Fruit fly (Drosophila melanogaster) whole organism, pupa: ENCODE results near the gene Abp1.

ENCODE experiments used
- CG10348 ChIP-seq: fragments of 200-800 bp; sonication (Bioruptor generic); IDR thresholded peaks from 2 replicates; pipeline ENCODE4 v1.3.6; 2022; ENCODE audit warnings: missing biosample characterization, missing genetic modification characterization
- CG12605 ChIP-seq: fragments of 200-800 bp; sonication (Bioruptor generic); IDR thresholded peaks from 2 replicates; pipeline ENCODE4 v1.3.6; 2022; ENCODE audit warnings: missing biosample characterization, missing genetic modification characterization
- CG13204 ChIP-seq: fragments of 200-800 bp; sonication (Bioruptor generic); optimal IDR thresholded peaks from 2 replicates; lab custom pipeline; 2018; ENCODE audit warnings: missing biosample characterization, mild to moderate bottlenecking, missing genetic modification characterization, moderate library complexity
- CG14655 ChIP-seq: fragments of 200-800 bp; sonication (Bioruptor generic); optimal IDR thresholded peaks from 3 replicates; lab custom pipeline; 2017; ENCODE audit warnings: mild to moderate bottlenecking, missing biosample characterization, missing genetic modification reagents, missing genetic modification characterization
- CG15710 ChIP-seq: fragments of 200-800 bp; sonication (Bioruptor generic); optimal IDR thresholded peaks from 2 replicates; lab custom pipeline; 2018; ENCODE audit warnings: missing biosample characterization, mild to moderate bottlenecking, missing genetic modification characterization, moderate library complexity
- CG17806 ChIP-seq: fragments of 200-800 bp; sonication (Bioruptor generic); optimal IDR thresholded peaks from 2 replicates; lab custom pipeline; 2018; ENCODE audit warnings: missing biosample characterization, mild to moderate bottlenecking, missing genetic modification characterization, moderate library complexity
- CG32121 ChIP-seq: fragments of 200-800 bp; sonication (Bioruptor generic); IDR thresholded peaks from 2 replicates; pipeline ENCODE4 v1.3.6; 2022; ENCODE audit warnings: missing biosample characterization, missing genetic modification characterization
- CG34367 ChIP-seq: fragments of 200-800 bp; sonication (Bioruptor generic); optimal IDR thresholded peaks from 2 replicates; lab custom pipeline; 2018; ENCODE audit warnings: missing biosample characterization, mild to moderate bottlenecking, missing genetic modification characterization
- CG4496 ChIP-seq: fragments of 200-800 bp; sonication (Bioruptor generic); IDR thresholded peaks from 3 replicates; pipeline ENCODE4 v1.3.6; 2022; ENCODE audit warnings: missing biosample characterization, missing genetic modification characterization
- CG8159 ChIP-seq: fragments of 200-800 bp; sonication (Bioruptor generic); optimal IDR thresholded peaks from 3 replicates; lab custom pipeline; 2018; ENCODE audit warnings: missing biosample characterization, mild to moderate bottlenecking, missing genetic modification characterization, moderate library complexity
- CG8301 ChIP-seq: fragments of 200-800 bp; sonication (Bioruptor generic); optimal IDR thresholded peaks from 2 replicates; lab custom pipeline; 2018; ENCODE audit warnings: missing biosample characterization, mild to moderate bottlenecking, missing genetic modification characterization
- CG9948 ChIP-seq: fragments of 200-800 bp; sonication (Bioruptor generic); optimal IDR thresholded peaks from 2 replicates; lab custom pipeline; 2018; ENCODE audit warnings: missing biosample characterization, mild to moderate bottlenecking, missing genetic modification characterization, moderate library complexity
- D1 ChIP-seq: fragments of 200-800 bp; sonication (Bioruptor generic); optimal IDR thresholded peaks from 2 replicates; lab custom pipeline; 2018; ENCODE audit warnings: missing biosample characterization, mild to moderate bottlenecking, missing genetic modification characterization, moderate library complexity
- EcR ChIP-seq: fragments of 200-800 bp; sonication (Bioruptor generic); optimal IDR thresholded peaks from 3 replicates; lab custom pipeline; 2019; ENCODE audit warnings: missing biosample characterization, missing genetic modification characterization, mild to moderate bottlenecking, moderate library complexity, missing genetic modification reagents
- Ets98B ChIP-seq: fragments of 200-800 bp; sonication (Bioruptor generic); IDR thresholded peaks from 2 replicates; pipeline ENCODE4 v1.3.6; 2022; ENCODE audit warnings: missing biosample characterization, missing genetic modification characterization
- Pif1A ChIP-seq: fragments of 200-800 bp; sonication (Bioruptor generic); optimal IDR thresholded peaks from 3 replicates; lab custom pipeline; 2016; ENCODE audit warnings: missing biosample characterization, missing genetic modification characterization
- Pif1B ChIP-seq: fragments of 200-800 bp; sonication (Bioruptor generic); optimal IDR thresholded peaks from 3 replicates; lab custom pipeline; 2016; ENCODE audit warnings: missing biosample characterization, missing genetic modification characterization
- Snoo ChIP-seq: fragments of 200-800 bp; sonication (Bioruptor generic); optimal IDR thresholded peaks from 3 replicates; lab custom pipeline; 2017; ENCODE audit warnings: missing biosample characterization, mild to moderate bottlenecking, missing genetic modification characterization, inconsistent platforms
- fd96Ca ChIP-seq: fragments of 200-800 bp; sonication (Bioruptor generic); IDR thresholded peaks from 3 replicates; pipeline ENCODE4 v1.3.6; 2022; ENCODE audit warnings: missing biosample characterization, missing genetic modification characterization
- gl ChIP-seq: fragments of 200-800 bp; sonication (Bioruptor generic); optimal IDR thresholded peaks from 2 replicates; lab custom pipeline; 2018; ENCODE audit warnings: missing biosample characterization, mild to moderate bottlenecking, missing genetic modification characterization
- rn ChIP-seq: fragments of 200-800 bp; sonication (Bioruptor generic); IDR thresholded peaks from 2 replicates; pipeline ENCODE4 v1.3.6; 2022; ENCODE audit warnings: missing biosample characterization, missing genetic modification characterization

Gene Abp1

dm6 chr3L:13499932-13500719, 14.0 kb upstream of the Abp1 start:
- TF ChIP-seq CG8301 (tag; lab: Kevin White, UChicago) (peak; percentile 71), CG13204 (peak; percentile 86), CG9948 (tag; lab: Kevin White, UChicago) (peak; percentile 77), Ets98B (GFP tag; lab: Robert Waterston, UW) (peak; percentile 85), CG8159 (tag; lab: Kevin White, UChicago) (peak; percentile 83), CG17806 (tag; lab: Kevin White, UChicago) (peak; percentile 79), CG4496 (GFP tag; lab: Robert Waterston, UW) (peak; percentile 88), Pif1B (no peak), fd96Ca (GFP tag; lab: Robert Waterston, UW) (peak; percentile 80), Snoo (tag; lab: Kevin White, UChicago) (peak; percentile 84), CG32121 (GFP tag; lab: Robert Waterston, UW) (peak; percentile 52; the same call in 1 of the 2 replicates), CG15710 (peak; percentile 82), Pif1A (GFP tag; lab: Kevin White, UChicago) (no peak), CG12605 (peak; percentile 54; the same call in 1 of the 2 replicates), rn (GFP tag; lab: Robert Waterston, UW) (peak; percentile 57), CG34367 (peak; percentile 73), EcR (peak; percentile 86), gl (tag; lab: Kevin White, UChicago) (peak; percentile 74), CG10348 (no peak), CG14655 (GFP tag; lab: Kevin White, UChicago) (no peak), D1 (no peak)

dm6 chr3L:13499531-13499930, 13.5 kb upstream of the Abp1 start:
- TF ChIP-seq CG10348 (no peak), CG17806 (tag; lab: Kevin White, UChicago) (no peak), gl (tag; lab: Kevin White, UChicago) (no peak), EcR (peak; percentile 96), CG8159 (tag; lab: Kevin White, UChicago) (no peak), CG32121 (GFP tag; lab: Robert Waterston, UW) (no peak), CG12605 (no peak)
- TF ChIP-seq, all 21 proteins: peak for 1

dm6 chr3L:13497720-13498355, 11.8 kb upstream of the Abp1 start:
- peak; percentile 26 for TF ChIP-seq CG14655 (GFP tag; lab: Kevin White, UChicago)
- no peak for TF ChIP-seq Pif1A (GFP tag; lab: Kevin White, UChicago)
- TF ChIP-seq CG13204 = peak; percentile 77
- TF ChIP-seq CG8301 (tag; lab: Kevin White, UChicago) = no peak
- TF ChIP-seq fd96Ca (GFP tag; lab: Robert Waterston, UW) = peak; percentile 60; the same call in 1 of the 3 replicates
- no peak for TF ChIP-seq D1
- peak; percentile 28 for TF ChIP-seq CG9948 (tag; lab: Kevin White, UChicago)
- TF ChIP-seq CG34367 = peak; percentile 34
- peak; percentile 54 for TF ChIP-seq CG15710
- peak; percentile 1 for TF ChIP-seq CG17806 (tag; lab: Kevin White, UChicago)
- TF ChIP-seq EcR = peak; percentile 64
- peak; percentile 9 for TF ChIP-seq Pif1B
- TF ChIP-seq Snoo (tag; lab: Kevin White, UChicago) = peak; percentile 64
- peak; percentile 42 for TF ChIP-seq CG32121 (GFP tag; lab: Robert Waterston, UW)
- TF ChIP-seq CG12605 = peak; percentile 46; the same call in 1 of the 2 replicates
- no peak for TF ChIP-seq rn (GFP tag; lab: Robert Waterston, UW)
- peak; percentile 45; the same call in 1 of the 3 replicates for TF ChIP-seq CG4496 (GFP tag; lab: Robert Waterston, UW)
- peak; percentile 68 for TF ChIP-seq gl (tag; lab: Kevin White, UChicago)
- no peak for TF ChIP-seq CG10348
- TF ChIP-seq CG8159 (tag; lab: Kevin White, UChicago) = peak; percentile 50
- TF ChIP-seq Ets98B (GFP tag; lab: Robert Waterston, UW) = peak; percentile 40; the same call in 1 of the 2 replicates

- TF ChIP-seq D1 (peak; percentile 37), CG8301 (tag; lab: Kevin White, UChicago) (peak; percentile 68), CG8159 (tag; lab: Kevin White, UChicago) (peak; percentile 80), CG14655 (GFP tag; lab: Kevin White, UChicago) (peak; percentile 80), CG17806 (tag; lab: Kevin White, UChicago) (peak; percentile 82), CG12605 (peak; percentile 99), rn (GFP tag; lab: Robert Waterston, UW) (peak; percentile 86), fd96Ca (GFP tag; lab: Robert Waterston, UW) (peak; percentile 91), CG9948 (tag; lab: Kevin White, UChicago) (peak; percentile 73), CG4496 (GFP tag; lab: Robert Waterston, UW) (peak; percentile 96), Snoo (tag; lab: Kevin White, UChicago) (peak; percentile 54), CG10348 (no peak), CG32121 (GFP tag; lab: Robert Waterston, UW) (peak; percentile 79), CG15710 (peak; percentile 84), Ets98B (GFP tag; lab: Robert Waterston, UW) (peak; percentile 89), Pif1B (peak; percentile 92), Pif1A (GFP tag; lab: Kevin White, UChicago) (peak; percentile 96), EcR (no peak), CG13204 (peak; percentile 93), CG34367 (peak; percentile 85), gl (tag; lab: Kevin White, UChicago) (peak; percentile 96)
Observed at dm6 chr3L:13495065-13495464, 9.0 kb upstream of the Abp1 start.
